Fruit fly (Drosophila melanogaster) whole organism, prepupa: ENCODE measurements around the gene CG2100.

Experiments
- CG10631 ChIP-seq: fragments of 200-800 bp; sonication (Bioruptor generic); optimal IDR thresholded peaks from 2 replicates; lab custom pipeline; 2016; ENCODE audit warnings: missing biosample characterization, missing genetic modification characterization
- CG11294 ChIP-seq: fragments of 200-800 bp; sonication (Bioruptor generic); IDR thresholded peaks from 2 replicates; pipeline ENCODE4 v1.3.6; 2022; ENCODE audit warnings: missing biosample characterization, missing genetic modification characterization
- CG11762 ChIP-seq: fragments of 200-800 bp; sonication (Bioruptor generic); optimal IDR thresholded peaks from 3 replicates; lab custom pipeline; 2016; ENCODE audit warnings: missing biosample characterization, missing genetic modification characterization; ENCODE audit not compliant: insufficient read depth
- CG15336 ChIP-seq: fragments of 200-800 bp; sonication (Bioruptor generic); IDR thresholded peaks from 2 replicates; pipeline ENCODE4 v1.3.6; 2022; ENCODE audit warnings: missing biosample characterization, missing genetic modification characterization
- CG16779 ChIP-seq: fragments of 200-800 bp; sonication (Bioruptor generic); optimal IDR thresholded peaks from 3 replicates; lab custom pipeline; 2017; ENCODE audit warnings: missing biosample characterization, mild to moderate bottlenecking, missing genetic modification characterization
- CG3032 ChIP-seq: fragments of 200-800 bp; optimal IDR thresholded peaks from 2 replicates; lab custom pipeline; 2019; ENCODE audit warnings: missing biosample characterization, mild to moderate bottlenecking, missing genetic modification characterization, moderate library complexity
- CG31627 ChIP-seq: fragments of 200-800 bp; sonication (Bioruptor generic); optimal IDR thresholded peaks from 3 replicates; lab custom pipeline; 2016; ENCODE audit warnings: missing biosample characterization, missing genetic modification characterization
- CG32006 ChIP-seq: fragments of 200-800 bp; sonication (Bioruptor generic); optimal IDR thresholded peaks from 3 replicates; lab custom pipeline; 2017; ENCODE audit warnings: missing biosample characterization, mild to moderate bottlenecking, missing genetic modification characterization
- CG34406 ChIP-seq: fragments of 200-800 bp; sonication (Bioruptor generic); optimal IDR thresholded peaks from 3 replicates; lab custom pipeline; 2016; ENCODE audit warnings: missing biosample characterization, missing genetic modification characterization
- CG4318 ChIP-seq: fragments of 200-800 bp; sonication (Bioruptor generic); optimal IDR thresholded peaks from 3 replicates; lab custom pipeline; 2017; ENCODE audit warnings: missing biosample characterization, mild to moderate bottlenecking, missing genetic modification characterization
- CG6163 ChIP-seq: fragments of 200-800 bp; sonication (Bioruptor generic); IDR thresholded peaks from 3 replicates; pipeline ENCODE4 v1.3.6; 2022; ENCODE audit warnings: missing biosample characterization, missing genetic modification characterization
- CG6276 ChIP-seq: fragments of 200-800 bp; sonication (Bioruptor generic); optimal IDR thresholded peaks from 2 replicates; lab custom pipeline; 2017; ENCODE audit warnings: missing biosample characterization, mild to moderate bottlenecking, missing genetic modification characterization
- CG6792 ChIP-seq: fragments of 200-800 bp; sonication (Bioruptor generic); optimal IDR thresholded peaks from 3 replicates; lab custom pipeline; 2016; ENCODE audit warnings: missing biosample characterization, missing genetic modification characterization
- CG6854 ChIP-seq: fragments of 200-800 bp; sonication (Bioruptor generic); optimal IDR thresholded peaks from 2 replicates; lab custom pipeline; 2017; ENCODE audit warnings: missing biosample characterization, mild to moderate bottlenecking, missing genetic modification characterization
- CG7368 ChIP-seq: fragments of 200-800 bp; sonication (Bioruptor generic); optimal IDR thresholded peaks from 3 replicates; lab custom pipeline; 2016; ENCODE audit warnings: missing biosample characterization, missing genetic modification characterization
- CG8119 ChIP-seq: fragments of 200-800 bp; sonication (Bioruptor generic); IDR thresholded peaks from 3 replicates; pipeline ENCODE4 v1.3.6; 2022; ENCODE audit warnings: missing biosample characterization, missing genetic modification characterization
- CG8319 ChIP-seq: fragments of 200-800 bp; sonication (Bioruptor generic); optimal IDR thresholded peaks from 3 replicates; lab custom pipeline; 2016; ENCODE audit warnings: missing biosample characterization, missing genetic modification characterization
- Eip75B ChIP-seq: fragments of 200-800 bp; sonication (Bioruptor generic); optimal IDR thresholded peaks from 3 replicates; lab custom pipeline; 2016; ENCODE audit warnings: missing biosample characterization, missing genetic modification characterization
- Eip78C ChIP-seq: fragments of 200-800 bp; sonication (Bioruptor generic); peaks from one replicate; lab custom pipeline; 2016; ENCODE audit warnings: missing biosample characterization, missing genetic modification characterization
- Eip93F ChIP-seq: fragments of 200-800 bp; sonication (Bioruptor generic); optimal IDR thresholded peaks from 2 replicates; lab custom pipeline; 2016; ENCODE audit warnings: missing biosample characterization, mild to moderate bottlenecking, missing genetic modification characterization
- Ets21C ChIP-seq: fragments of 200-800 bp; sonication (Bioruptor generic); optimal IDR thresholded peaks from 3 replicates; lab custom pipeline; 2016; ENCODE audit warnings: missing biosample characterization, missing genetic modification characterization
- Gug ChIP-seq: fragments of 200-800 bp; sonication (Bioruptor generic); IDR thresholded peaks from 2 replicates; pipeline ENCODE4 v1.3.6; 2022; ENCODE audit warnings: missing biosample characterization, missing genetic modification characterization
- Hr39 ChIP-seq: fragments of 200-800 bp; sonication (Bioruptor generic); optimal IDR thresholded peaks from 2 replicates; lab custom pipeline; 2016; ENCODE audit warnings: missing biosample characterization, missing genetic modification characterization
- Hr4 ChIP-seq: fragments of 200-800 bp; sonication (Bioruptor generic); optimal IDR thresholded peaks from 3 replicates; lab custom pipeline; 2016; ENCODE audit warnings: missing biosample characterization, missing genetic modification characterization
- Lpt ChIP-seq: fragments of 200-800 bp; sonication (Bioruptor generic); optimal IDR thresholded peaks from 3 replicates; lab custom pipeline; 2016; ENCODE audit warnings: missing biosample characterization, missing genetic modification characterization
- OdsH ChIP-seq: fragments of 200-800 bp; sonication (Bioruptor generic); optimal IDR thresholded peaks from 3 replicates; lab custom pipeline; 2016; ENCODE audit warnings: missing biosample characterization, missing genetic modification characterization
- Smox ChIP-seq: fragments of 200-800 bp; sonication (Bioruptor generic); optimal IDR thresholded peaks from 3 replicates; lab custom pipeline; 2016; ENCODE audit warnings: missing biosample characterization, missing genetic modification characterization
- Sox102F ChIP-seq: fragments of 200-800 bp; sonication (Bioruptor generic); optimal IDR thresholded peaks from 2 replicates; lab custom pipeline; 2016; ENCODE audit warnings: missing biosample characterization, mild to moderate bottlenecking, missing genetic modification characterization
- Sox14 ChIP-seq: fragments of 200-800 bp; sonication (Bioruptor generic); optimal IDR thresholded peaks from 3 replicates; lab custom pipeline; 2016; ENCODE audit warnings: missing biosample characterization, missing genetic modification characterization
- Sox15 ChIP-seq: fragments of 200-800 bp; sonication (Bioruptor generic); optimal IDR thresholded peaks from 3 replicates; lab custom pipeline; 2016; ENCODE audit warnings: missing biosample characterization, missing genetic modification characterization
- achi ChIP-seq: fragments of 200-800 bp; sonication (Bioruptor generic); optimal IDR thresholded peaks from 3 replicates; lab custom pipeline; 2016; ENCODE audit warnings: missing biosample characterization, missing genetic modification characterization
- acj6 ChIP-seq: fragments of 200-800 bp; sonication (Bioruptor generic); optimal IDR thresholded peaks from 3 replicates; lab custom pipeline; 2016; ENCODE audit warnings: missing biosample characterization, missing genetic modification characterization
- dsx ChIP-seq: fragments of 200-800 bp; optimal IDR thresholded peaks from 3 replicates; lab custom pipeline; 2019; ENCODE audit warnings: missing biosample characterization, mild to moderate bottlenecking, missing genetic modification characterization, moderate library complexity; ENCODE audit not compliant: poor library complexity, severe bottlenecking
- eg ChIP-seq: fragments of 200-800 bp; sonication (Bioruptor generic); IDR thresholded peaks from 3 replicates; pipeline ENCODE4 v1.3.6; 2022; ENCODE audit warnings: missing biosample characterization, missing genetic modification characterization
- esn ChIP-seq: fragments of 200-800 bp; sonication (Bioruptor generic); optimal IDR thresholded peaks from 2 replicates; lab custom pipeline; 2016; ENCODE audit warnings: missing biosample characterization, mild to moderate bottlenecking, missing genetic modification characterization, moderate library complexity
- fd59A ChIP-seq: fragments of 200-800 bp; sonication (Bioruptor generic); optimal IDR thresholded peaks from 2 replicates; lab custom pipeline; 2017; ENCODE audit warnings: missing biosample characterization, mild to moderate bottlenecking, missing genetic modification characterization, missing genetic modification reagents
- fd85E ChIP-seq: fragments of 200-800 bp; sonication (Bioruptor generic); optimal IDR thresholded peaks from 3 replicates; lab custom pipeline; 2016; ENCODE audit warnings: missing biosample characterization, missing genetic modification characterization
- fkh ChIP-seq: fragments of 200-800 bp; sonication (Bioruptor generic); optimal IDR thresholded peaks from 3 replicates; lab custom pipeline; 2017; ENCODE audit warnings: missing biosample characterization, mild to moderate bottlenecking, missing genetic modification characterization, moderate library complexity
- lz ChIP-seq: fragments of 200-800 bp; sonication (Bioruptor generic); optimal IDR thresholded peaks from 3 replicates; lab custom pipeline; 2016; ENCODE audit warnings: missing biosample characterization, missing genetic modification characterization
- salr ChIP-seq, 2 experiments: fragments of 200-800 bp; sonication (Bioruptor generic); optimal IDR thresholded peaks; 3 replicates each; lab custom pipeline; 2016 to 2018; ENCODE audit warnings: missing biosample characterization in 2 of 2, missing genetic modification characterization in 2 of 2, mild to moderate bottlenecking in 1 of 2
- spab ChIP-seq: fragments of 200-800 bp; sonication (Bioruptor generic); optimal IDR thresholded peaks from 2 replicates; lab custom pipeline; 2017; ENCODE audit warnings: missing biosample characterization, mild to moderate bottlenecking, missing genetic modification characterization, missing genetic modification reagents
- ss ChIP-seq, 2 experiments: fragments of 200-800 bp; sonication (Bioruptor generic); optimal IDR thresholded peaks; 2 replicates in 1 of 2; 3 replicates in 1 of 2; lab custom pipeline; 2017 to 2018; ENCODE audit warnings: mild to moderate bottlenecking in 2 of 2, missing biosample characterization in 2 of 2, missing genetic modification characterization in 2 of 2, moderate library complexity in 1 of 2
- svp ChIP-seq: fragments of 200-800 bp; sonication (Bioruptor generic); peaks from one replicate; lab custom pipeline; 2016; ENCODE audit warnings: missing biosample characterization, missing genetic modification characterization

CG2100 gene

dm6 chr3R:5705469-5706067 lies 30.6 kb downstream of the CG2100 start (continued):
- TF ChIP-seq CG4318 (GFP tag; lab: Kevin White, UChicago) = peak; percentile 32
- peak; percentile 74 for TF ChIP-seq CG8119 (GFP tag; lab: Robert Waterston, UW)
- TF ChIP-seq CG16779 (tag; lab: Kevin White, UChicago) = peak; percentile 25
- peak; percentile 39; the same call in 1 of the 3 replicates for TF ChIP-seq CG6163 (GFP tag; lab: Robert Waterston, UW)
- peak; percentile 37 for TF ChIP-seq Sox14
- TF ChIP-seq CG31627 (GFP tag; lab: Kevin White, UChicago) = peak; percentile 16
- no peak for TF ChIP-seq Ets21C
- peak in 1 of 2 experiments; percentile 53 for TF ChIP-seq salr (GFP tag; optimal IDR thresholded peaks at IDR 0.05; lab: Kevin White, UChicago)
- TF ChIP-seq achi = peak; percentile 28
- TF ChIP-seq Eip93F (GFP tag; lab: Kevin White, UChicago) = no peak
- no peak for TF ChIP-seq CG11762 (GFP tag; lab: Kevin White, UChicago)
- no peak for TF ChIP-seq fkh (GFP tag; lab: Kevin White, UChicago)
- peak; percentile 49 for TF ChIP-seq acj6 (GFP tag; lab: Kevin White, UChicago)
- TF ChIP-seq CG11294 = peak; percentile 60; the same call in 1 of the 2 replicates
- TF ChIP-seq CG6792 = no peak
- peak; percentile 72; the same call in 2 of the 3 replicates for TF ChIP-seq eg
- no peak for TF ChIP-seq CG7368 (GFP tag; lab: Kevin White, UChicago)
- peak; percentile 60 for TF ChIP-seq svp (GFP tag; lab: Kevin White, UChicago)
- no peak for TF ChIP-seq Eip75B
- TF ChIP-seq Lpt (GFP tag; lab: Kevin White, UChicago) = peak; percentile 6
- no peak for TF ChIP-seq fd59A
- no peak for TF ChIP-seq CG34406 (GFP tag; lab: Kevin White, UChicago)
- TF ChIP-seq Hr39 (GFP tag; lab: Kevin White, UChicago) = peak; percentile 10
- no peak for TF ChIP-seq fd85E (GFP tag; lab: Kevin White, UChicago)
- no peak for TF ChIP-seq Sox102F (GFP tag; lab: Kevin White, UChicago)
- no peak for TF ChIP-seq CG8319 (GFP tag; lab: Kevin White, UChicago)
- TF ChIP-seq spab (GFP tag; lab: Kevin White, UChicago) = peak; percentile 28
- TF ChIP-seq CG6276 (GFP tag; lab: Kevin White, UChicago) = peak; percentile 71
- peak; percentile 82 for TF ChIP-seq CG15336
- peak; percentile 1 for TF ChIP-seq Smox
- no peak for TF ChIP-seq Sox15
- TF ChIP-seq CG32006 (GFP tag; lab: Kevin White, UChicago) = peak; percentile 80
- peak; percentile 72 for TF ChIP-seq Hr4 (GFP tag; lab: Kevin White, UChicago)
- TF ChIP-seq lz (GFP tag; lab: Kevin White, UChicago) = peak; percentile 11
- TF ChIP-seq dsx (GFP tag; lab: Kevin White, UChicago) = no peak

dm6 chr3R:5704982-5705381 lies 31.2 kb downstream of the CG2100 start:
- TF ChIP-seq CG3032 (no peak), OdsH (no peak), Eip78C (no peak), Smox (no peak), esn (no peak), Gug (GFP tag; lab: Robert Waterston, UW) (no peak), CG6163 (GFP tag; lab: Robert Waterston, UW) (no peak), Lpt (GFP tag; lab: Kevin White, UChicago) (no peak), Eip75B (no peak), ss (GFP tag; optimal IDR thresholded peaks at IDR 0.05; lab: Kevin White, UChicago) (no peak), Sox15 (no peak), salr (GFP tag; optimal IDR thresholded peaks at IDR 0.05; lab: Kevin White, UChicago) (no peak), CG11762 (GFP tag; lab: Kevin White, UChicago) (no peak), CG10631 (GFP tag; lab: Kevin White, UChicago) (no peak), Sox14 (no peak), CG6854 (GFP tag; lab: Kevin White, UChicago) (no peak)
- TF ChIP-seq, all 60 proteins: peak for 0
